Fruit fly (Drosophila melanogaster) whole organism, embryonic: ENCODE results near the gene CG33703.

Experiments used
- Aef1 ChIP-seq: fragments of 200-800 bp; sonication (Bioruptor generic); IDR thresholded peaks from 3 replicates; pipeline ENCODE4 v1.3.6; 2022; ENCODE audit warnings: missing biosample characterization, missing genetic modification characterization
- B-H2 ChIP-seq: fragments of 200-800 bp; sonication (Bioruptor generic); optimal IDR thresholded peaks from 2 replicates; lab custom pipeline; 2018; ENCODE audit warnings: missing biosample characterization, mild to moderate bottlenecking, missing genetic modification characterization
- CG1024 ChIP-seq: fragments of 200-800 bp; sonication (Bioruptor generic); IDR thresholded peaks from 2 replicates; pipeline ENCODE4 v1.3.6; 2022; ENCODE audit warnings: missing biosample characterization, missing genetic modification characterization
- CG10267 ChIP-seq: fragments of 200-800 bp; sonication (Bioruptor generic); optimal IDR thresholded peaks from 2 replicates; lab custom pipeline; 2018; ENCODE audit warnings: missing biosample characterization, mild to moderate bottlenecking, missing genetic modification characterization, moderate library complexity
- CG10431 ChIP-seq: fragments of 200-800 bp; sonication (Bioruptor generic); optimal IDR thresholded peaks from 3 replicates; lab custom pipeline; 2018; ENCODE audit warnings: missing biosample characterization, mild to moderate bottlenecking, missing genetic modification characterization
- CG11085 ChIP-seq: fragments of 200-800 bp; sonication (Bioruptor generic); IDR thresholded peaks from 2 replicates; pipeline ENCODE4 v1.3.6; 2022; ENCODE audit warnings: missing biosample characterization, missing genetic modification characterization
- CG11723 ChIP-seq: fragments of 200-800 bp; sonication (Bioruptor generic); optimal IDR thresholded peaks from 2 replicates; lab custom pipeline; 2017; ENCODE audit warnings: missing biosample characterization, mild to moderate bottlenecking, missing genetic modification characterization
- CG13894 ChIP-seq: fragments of 200-800 bp; sonication (Bioruptor generic); optimal IDR thresholded peaks from 3 replicates; lab custom pipeline; 2018; ENCODE audit warnings: missing biosample characterization, mild to moderate bottlenecking, missing genetic modification characterization, moderate library complexity
- CG14014 ChIP-seq: fragments of 200-800 bp; sonication (Bioruptor generic); IDR thresholded peaks from 2 replicates; pipeline ENCODE4 v1.3.6; 2022; ENCODE audit warnings: missing biosample characterization, missing genetic modification characterization
- CG14441 ChIP-seq: fragments of 200-800 bp; sonication (Bioruptor generic); IDR thresholded peaks from 2 replicates; pipeline ENCODE4 v1.3.6; 2022; ENCODE audit warnings: missing biosample characterization, missing genetic modification characterization
- CG15011 ChIP-seq: fragments of 200-800 bp; sonication (Bioruptor generic); optimal IDR thresholded peaks from 3 replicates; lab custom pipeline; 2018; ENCODE audit warnings: missing biosample characterization, mild to moderate bottlenecking, missing genetic modification characterization
- CG15479 ChIP-seq: fragments of 200-800 bp; sonication (Bioruptor generic); optimal IDR thresholded peaks from 3 replicates; lab custom pipeline; 2019; ENCODE audit warnings: missing biosample characterization, mild to moderate bottlenecking, missing genetic modification characterization, moderate library complexity
- CG16863 ChIP-seq: fragments of 200-800 bp; sonication (Bioruptor generic); optimal IDR thresholded peaks from 3 replicates; lab custom pipeline; 2016; ENCODE audit warnings: missing biosample characterization, missing genetic modification characterization
- CG17912 ChIP-seq: fragments of 200-800 bp; sonication (Bioruptor generic); optimal IDR thresholded peaks from 2 replicates; lab custom pipeline; 2018; ENCODE audit warnings: missing biosample characterization, mild to moderate bottlenecking, missing genetic modification characterization
- CG2199 ChIP-seq: fragments of 200-800 bp; sonication (Bioruptor generic); IDR thresholded peaks from 3 replicates; pipeline ENCODE4 v1.3.6; 2022; ENCODE audit warnings: missing biosample characterization, missing genetic modification characterization
- CG32532 ChIP-seq: fragments of 200-800 bp; sonication (Bioruptor generic); IDR thresholded peaks from 2 replicates; pipeline ENCODE4 v1.3.6; 2022; ENCODE audit warnings: missing biosample characterization, missing genetic modification characterization
- CG3407 ChIP-seq: fragments of 200-800 bp; sonication (Bioruptor generic); optimal IDR thresholded peaks from 2 replicates; lab custom pipeline; 2018; ENCODE audit warnings: missing biosample characterization, mild to moderate bottlenecking, missing genetic modification characterization
- CG34224 ChIP-seq: fragments of 200-800 bp; sonication (Bioruptor generic); IDR thresholded peaks from 3 replicates; pipeline ENCODE4 v1.3.6; 2022; ENCODE audit warnings: missing biosample characterization, missing genetic modification characterization; ENCODE audit not compliant: partially characterized antibody
- CG3726 ChIP-seq: fragments of 200-800 bp; sonication (Bioruptor generic); IDR thresholded peaks from 3 replicates; pipeline ENCODE4, ENCODE4 v1.3.6; 2022; ENCODE audit warnings: missing biosample characterization, missing genetic modification characterization
- CG5180 ChIP-seq: fragments of 200-800 bp; sonication (Bioruptor generic); optimal IDR thresholded peaks from 3 replicates; lab custom pipeline; 2017; ENCODE audit warnings: missing biosample characterization, missing genetic modification characterization, mild to moderate bottlenecking, moderate library complexity, missing genetic modification reagents
- CG6813 ChIP-seq: fragments of 200-800 bp; sonication (Bioruptor generic); optimal IDR thresholded peaks from 2 replicates; lab custom pipeline; 2017; ENCODE audit warnings: missing biosample characterization, missing genetic modification characterization, mild to moderate bottlenecking, moderate library complexity, missing genetic modification reagents
- CG7556 ChIP-seq: fragments of 200-800 bp; sonication (Bioruptor generic); optimal IDR thresholded peaks from 2 replicates; lab custom pipeline; 2017; ENCODE audit warnings: missing biosample characterization, mild to moderate bottlenecking, missing genetic modification characterization
- CG9609 ChIP-seq: fragments of 200-800 bp; sonication (Bioruptor generic); optimal IDR thresholded peaks from 3 replicates; lab custom pipeline; 2016; ENCODE audit warnings: missing biosample characterization, missing genetic modification characterization
- CG9876 ChIP-seq: fragments of 200-800 bp; sonication (Bioruptor generic); optimal IDR thresholded peaks from 2 replicates; lab custom pipeline; 2016; ENCODE audit warnings: missing biosample characterization, missing genetic modification characterization
- E2f2 ChIP-seq: fragments of 200-800 bp; sonication (Bioruptor generic); IDR thresholded peaks from 2 replicates; pipeline ENCODE4 v1.3.6; 2022; ENCODE audit warnings: missing biosample characterization, missing genetic modification characterization
- GATAe ChIP-seq: fragments of 200-800 bp; sonication (Bioruptor generic); conservative IDR thresholded peaks from 2 replicates; pipeline ENCODE4 v1.3.6; 2022; ENCODE audit warnings: missing biosample characterization, missing genetic modification characterization
- H15 ChIP-seq: fragments of 200-800 bp; sonication (Bioruptor generic); IDR thresholded peaks from 3 replicates; pipeline ENCODE4 v1.3.6; 2022; ENCODE audit warnings: missing biosample characterization, missing genetic modification characterization
- Lhr ChIP-seq: fragments of 200-800 bp; sonication (Bioruptor generic); optimal IDR thresholded peaks from 3 replicates; lab custom pipeline; 2017; ENCODE audit warnings: mild to moderate bottlenecking, missing biosample characterization, missing genetic modification reagents, missing genetic modification characterization
- Med ChIP-seq: fragments of 200-800 bp; sonication (Bioruptor generic); peaks from one replicate; lab custom pipeline; 2016; ENCODE audit warnings: missing biosample characterization, missing genetic modification characterization, mild to moderate bottlenecking, inconsistent platforms, moderate library complexity
- Sry-β ChIP-seq: fragments of 200-800 bp; sonication (Bioruptor generic); optimal IDR thresholded peaks from 2 replicates; lab custom pipeline; 2018; ENCODE audit warnings: missing biosample characterization, mild to moderate bottlenecking, missing genetic modification characterization, moderate library complexity
- Sry-δ ChIP-seq: fragments of 200-800 bp; sonication (Bioruptor generic); optimal IDR thresholded peaks from 2 replicates; lab custom pipeline; 2016; ENCODE audit warnings: missing biosample characterization, missing genetic modification characterization
- aop ChIP-seq: fragments of 200-800 bp; sonication (Bioruptor generic); IDR thresholded peaks from 2 replicates; pipeline ENCODE4 v1.3.6; 2022; ENCODE audit warnings: missing biosample characterization, missing genetic modification characterization
- cwo ChIP-seq: fragments of 200-800 bp; sonication (Bioruptor generic); optimal IDR thresholded peaks from 3 replicates; lab custom pipeline; 2017; ENCODE audit warnings: missing biosample characterization, missing genetic modification characterization, mild to moderate bottlenecking, moderate library complexity, missing genetic modification reagents
- dmrt99B ChIP-seq: fragments of 200-800 bp; sonication (Bioruptor generic); optimal IDR thresholded peaks from 2 replicates; lab custom pipeline; 2018; ENCODE audit warnings: missing biosample characterization, mild to moderate bottlenecking, missing genetic modification characterization, moderate library complexity
- emc ChIP-seq: fragments of 200-800 bp; sonication (Bioruptor generic); optimal IDR thresholded peaks from 2 replicates; lab custom pipeline; 2016; ENCODE audit warnings: missing biosample characterization, missing genetic modification characterization
- fd102C ChIP-seq: fragments of 200-800 bp; sonication (Bioruptor generic); optimal IDR thresholded peaks from 2 replicates; lab custom pipeline; 2018; ENCODE audit warnings: missing biosample characterization, mild to moderate bottlenecking, missing genetic modification characterization, moderate library complexity
- fd96Cb ChIP-seq: fragments of 200-800 bp; sonication (Bioruptor generic); optimal IDR thresholded peaks from 2 replicates; lab custom pipeline; 2018; ENCODE audit warnings: missing biosample characterization, mild to moderate bottlenecking, missing genetic modification characterization, moderate library complexity
- ftz-f1 ChIP-seq: fragments of 200-800 bp; sonication (Bioruptor generic); optimal IDR thresholded peaks from 2 replicates; lab custom pipeline; 2016; ENCODE audit warnings: missing biosample characterization, missing genetic modification characterization
- gem ChIP-seq: fragments of 200-800 bp; sonication (Bioruptor generic); optimal IDR thresholded peaks from 2 replicates; lab custom pipeline; 2019; ENCODE audit warnings: missing biosample characterization, mild to moderate bottlenecking, missing genetic modification characterization, moderate library complexity
- gsb-n ChIP-seq: fragments of 200-800 bp; sonication (Bioruptor generic); optimal IDR thresholded peaks from 3 replicates; lab custom pipeline; 2018; ENCODE audit warnings: missing biosample characterization, mild to moderate bottlenecking, missing genetic modification characterization
- oc ChIP-seq: fragments of 200-800 bp; sonication (Bioruptor generic); optimal IDR thresholded peaks from 2 replicates; lab custom pipeline; 2018; ENCODE audit warnings: missing biosample characterization, mild to moderate bottlenecking, missing genetic modification characterization, moderate library complexity
- pzg ChIP-seq: fragments of 200-800 bp; sonication (Bioruptor generic); optimal IDR thresholded peaks from 3 replicates; lab custom pipeline; 2018; ENCODE audit warnings: missing biosample characterization, mild to moderate bottlenecking, missing genetic modification characterization, moderate library complexity
- sc ChIP-seq, 3 experiments: fragments of >200 bp in 2 of 3; fragments of 200-800 bp in 1 of 3; sonication (Bioruptor generic) in 1 of 3; optimal IDR thresholded peaks; 2 replicates in 2 of 3; 3 replicates in 1 of 3; lab custom pipeline; 2017; ENCODE audit warnings: mild to moderate bottlenecking in 1 of 3, missing biosample characterization in 1 of 3, missing genetic modification characterization in 1 of 3, missing genetic modification reagents in 1 of 3
- sd ChIP-seq: fragments of 200-800 bp; sonication (Bioruptor generic); optimal IDR thresholded peaks from 3 replicates; lab custom pipeline; 2018; ENCODE audit warnings: missing biosample characterization, mild to moderate bottlenecking, missing genetic modification characterization, moderate library complexity
- sens-2 ChIP-seq: fragments of 200-800 bp; sonication (Bioruptor generic); IDR thresholded peaks from 2 replicates; pipeline ENCODE4 v1.3.6; 2022; ENCODE audit warnings: missing biosample characterization, missing genetic modification characterization
- seq ChIP-seq: fragments of 200-800 bp; sonication (Bioruptor generic); IDR thresholded peaks from 2 replicates; pipeline ENCODE4 v1.3.6; 2022; ENCODE audit warnings: missing biosample characterization, missing genetic modification characterization
- sim ChIP-seq: fragments of 200-800 bp; sonication (Bioruptor generic); IDR thresholded peaks from 2 replicates; pipeline ENCODE4 v1.3.6; 2022; ENCODE audit warnings: missing biosample characterization, missing genetic modification characterization
- sna ChIP-seq: fragments of 200-800 bp; sonication (Bioruptor generic); IDR thresholded peaks from 2 replicates; pipeline ENCODE4 v1.3.6; 2022; ENCODE audit warnings: missing biosample characterization, missing genetic modification characterization; ENCODE audit not compliant: partially characterized antibody
- trem ChIP-seq: fragments of 200-800 bp; optimal IDR thresholded peaks from 3 replicates; lab custom pipeline; 2019; ENCODE audit warnings: missing biosample characterization, mild to moderate bottlenecking, missing genetic modification characterization, moderate library complexity
- vvl ChIP-seq: fragments of 200-800 bp; sonication (Bioruptor generic); IDR thresholded peaks from 2 replicates; pipeline ENCODE4 v1.3.6; 2022; ENCODE audit warnings: missing biosample characterization, missing genetic modification characterization
- zf30C ChIP-seq: fragments of 200-800 bp; sonication (Bioruptor generic); optimal IDR thresholded peaks from 3 replicates; lab custom pipeline; 2018; ENCODE audit warnings: missing biosample characterization, mild to moderate bottlenecking, missing genetic modification characterization

The CG33703 gene

dm6 chr3L:9556666-9557065 lies 44.2 kb upstream of the CG33703 start:
- TF ChIP-seq CG14441 (no peak), sc (optimal IDR thresholded peaks at IDR 0.05; lab: Kevin White, UChicago) (no peak), sc (GFP tag; optimal IDR thresholded peaks at IDR 0.05; lab: Kevin White, UChicago) (no peak), ftz-f1 (GFP tag; lab: Kevin White, UChicago) (no peak), cwo (peak; percentile 58), aop (no peak), CG3726 (no peak), CG11723 (no peak), Med (GFP tag; lab: Kevin White, UChicago) (peak; percentile 76), CG6813 (GFP tag; lab: Kevin White, UChicago) (no peak), CG1024 (no peak), Lhr (no peak), fd102C (GFP tag; lab: Kevin White, UChicago) (no peak), CG16863 (no peak), seq (no peak), CG11085 (GFP tag; lab: Robert Waterston, UW) (no peak), Sry-δ (GFP tag; lab: Kevin White, UChicago) (no peak), sens-2 (GFP tag; lab: Robert Waterston, UW) (no peak), dmrt99B (no peak), vvl (GFP tag; lab: Robert Waterston, UW) (no peak), CG14014 (GFP tag; lab: Robert Waterston, UW) (no peak), H15 (GFP tag; lab: Robert Waterston, UW) (no peak), E2f2 (GFP tag; lab: Robert Waterston, UW) (no peak), CG15479 (GFP tag; lab: Kevin White, UChicago) (no peak), sna (GFP tag; lab: Robert Waterston, UW) (no peak), Aef1 (GFP tag; lab: Robert Waterston, UW) (no peak), gem (tag; lab: Kevin White, UChicago) (no peak), CG7556 (GFP tag; lab: Kevin White, UChicago) (no peak), B-H2 (GFP tag; lab: Kevin White, UChicago) (no peak), CG10267 (tag; lab: Kevin White, UChicago) (no peak), CG5180 (GFP tag; lab: Kevin White, UChicago) (no peak), emc (GFP tag; lab: Kevin White, UChicago) (no peak), zf30C (no peak), GATAe (GFP tag; lab: Robert Waterston, UW) (no peak), CG10431 (no peak), CG3407 (GFP tag; lab: Kevin White, UChicago) (no peak), CG9609 (GFP tag; lab: Kevin White, UChicago) (no peak), sim (GFP tag; lab: Robert Waterston, UW) (no peak), pzg (no peak), CG13894 (peak; percentile 20), CG15011 (no peak), Sry-β (GFP tag; lab: Kevin White, UChicago) (no peak), trem (tag; lab: Kevin White, UChicago) (no peak), sd (peak; percentile 61), CG17912 (no peak), CG34224 (GFP tag; lab: Robert Waterston, UW) (no peak), CG9876 (no peak), gsb-n (no peak), CG32532 (no peak), oc (no peak), CG2199 (no peak), fd96Cb (tag; lab: Kevin White, UChicago) (no peak)
